Fruit fly (Drosophila melanogaster) whole organism: ENCODE results near the gene CG4281.

ENCODE experiments used
- CG8478 ChIP-seq: fragments of >200 bp; optimal IDR thresholded peaks from 2 replicates; lab custom pipeline; 2018; ENCODE audit warnings: inconsistent platforms
- Dll ChIP-seq: fragments of >200 bp; optimal IDR thresholded peaks from 2 replicates; lab custom pipeline; 2017
- EcR ChIP-seq, 2 experiments: fragments of >200 bp; optimal IDR thresholded peaks; 2 replicates each; lab custom pipeline; 2017; ENCODE audit warnings: missing biosample characterization in 2 of 2, missing genetic modification characterization in 2 of 2, missing genetic modification reagents in 2 of 2
- pan ChIP-seq: fragments of >200 bp; optimal IDR thresholded peaks from 2 replicates; lab custom pipeline; 2017
- psq ChIP-seq: fragments of >200 bp; optimal IDR thresholded peaks from 2 replicates; lab custom pipeline; 2017
- usp ChIP-seq: fragments of >200 bp; optimal IDR thresholded peaks from 2 replicates; lab custom pipeline; 2017; ENCODE audit warnings: missing biosample characterization, missing genetic modification characterization, mixed read lengths

Gene CG4281

dm6 chrX:2065073-2065472, at the start of gene CG4281:
TSS of gene CG4281 (minus strand) at chrX:2065142.
- TF ChIP-seq EcR (GFP tag; optimal IDR thresholded peaks at IDR 0.05; lab: Kevin White, UChicago), result no peak
- TF ChIP-seq CG8478 (lab: Kevin White, UChicago), result no peak
- no peak for TF ChIP-seq psq (lab: Kevin White, UChicago)
- TF ChIP-seq pan (lab: Kevin White, UChicago), result no peak
- no peak for TF ChIP-seq usp
- TF ChIP-seq Dll, result no peak

dm6 chrX:2112660-2113059, 47.7 kb upstream of the CG4281 start:
- TF ChIP-seq CG8478 (lab: Kevin White, UChicago) (no peak), usp (no peak), psq (lab: Kevin White, UChicago) (no peak), EcR (GFP tag; optimal IDR thresholded peaks at IDR 0.05; lab: Kevin White, UChicago) (no peak), Dll (no peak), pan (lab: Kevin White, UChicago) (no peak)

dm6 chrX:2108639-2109038, 43.7 kb upstream of the CG4281 start:
- TF ChIP-seq usp, result no peak
- no peak for TF ChIP-seq pan (lab: Kevin White, UChicago)
- TF ChIP-seq CG8478 (lab: Kevin White, UChicago), result no peak
- TF ChIP-seq EcR (GFP tag; optimal IDR thresholded peaks at IDR 0.05; lab: Kevin White, UChicago), result no peak
- no peak for TF ChIP-seq Dll
- no peak for TF ChIP-seq psq (lab: Kevin White, UChicago)

- TF ChIP-seq EcR (GFP tag; optimal IDR thresholded peaks at IDR 0.05; lab: Kevin White, UChicago), result no peak
- no peak for TF ChIP-seq Dll
- no peak for TF ChIP-seq usp
- TF ChIP-seq psq (lab: Kevin White, UChicago), result no peak
- TF ChIP-seq CG8478 (lab: Kevin White, UChicago), result no peak
- TF ChIP-seq pan (lab: Kevin White, UChicago), result no peak
These were observed 43.0 kb upstream of the CG4281 start for dm6 chrX:2107782-2108409.

- TF ChIP-seq psq (lab: Kevin White, UChicago) (no peak), Dll (no peak), CG8478 (lab: Kevin White, UChicago) (no peak), EcR (GFP tag; optimal IDR thresholded peaks at IDR 0.05; lab: Kevin White, UChicago) (no peak), usp (no peak), pan (lab: Kevin White, UChicago) (no peak)
These were observed 41.4 kb upstream of the CG4281 start for dm6 chrX:2106367-2106766.

dm6 chrX:2104365-2104764, 39.4 kb upstream of the CG4281 start:
- TF ChIP-seq Dll (no peak), pan (lab: Kevin White, UChicago) (no peak), EcR (GFP tag; optimal IDR thresholded peaks at IDR 0.05; lab: Kevin White, UChicago) (no peak), CG8478 (lab: Kevin White, UChicago) (no peak), usp (no peak), psq (lab: Kevin White, UChicago) (no peak)

dm6 chrX:2103859-2104258, 38.9 kb upstream of the CG4281 start:
- no peak for TF ChIP-seq EcR (GFP tag; optimal IDR thresholded peaks at IDR 0.05; lab: Kevin White, UChicago)
- TF ChIP-seq pan (lab: Kevin White, UChicago), result no peak

- TF ChIP-seq CG8478 (lab: Kevin White, UChicago), result no peak
- TF ChIP-seq EcR (GFP tag; optimal IDR thresholded peaks at IDR 0.05; lab: Kevin White, UChicago), result no peak
- TF ChIP-seq Dll, result no peak
- no peak for TF ChIP-seq psq (lab: Kevin White, UChicago)
- no peak for TF ChIP-seq usp
- TF ChIP-seq pan (lab: Kevin White, UChicago), result no peak
These were observed 33.3 kb upstream of the CG4281 start for dm6 chrX:2098267-2098666.

dm6 chrX:2096341-2096740, 31.4 kb upstream of the CG4281 start:
- TF ChIP-seq CG8478 (lab: Kevin White, UChicago), result no peak
- no peak for TF ChIP-seq usp
- no peak for TF ChIP-seq psq (lab: Kevin White, UChicago)
- TF ChIP-seq EcR (GFP tag; optimal IDR thresholded peaks at IDR 0.05; lab: Kevin White, UChicago), result no peak
- no peak for TF ChIP-seq Dll
- no peak for TF ChIP-seq pan (lab: Kevin White, UChicago)

dm6 chrX:2094072-2094761, 29.3 kb upstream of the CG4281 start, which contains the start of gene csw:
TSS of gene csw (plus strand) at chrX:2094234.
- TF ChIP-seq EcR (GFP tag; optimal IDR thresholded peaks at IDR 0.05; lab: Kevin White, UChicago) (no peak), usp (no peak), CG8478 (lab: Kevin White, UChicago) (peak; percentile 15), psq (lab: Kevin White, UChicago) (no peak)

dm6 chrX:2089812-2090211, 24.9 kb upstream of the CG4281 start:
- TF ChIP-seq CG8478 (lab: Kevin White, UChicago) (no peak), EcR (GFP tag; optimal IDR thresholded peaks at IDR 0.05; lab: Kevin White, UChicago) (no peak), usp (no peak), pan (lab: Kevin White, UChicago) (no peak), psq (lab: Kevin White, UChicago) (no peak), Dll (no peak)

dm6 chrX:2088798-2089197, 23.9 kb upstream of the CG4281 start:
- no peak for TF ChIP-seq pan (lab: Kevin White, UChicago)
- TF ChIP-seq Dll, result no peak
- no peak for TF ChIP-seq usp
- no peak for TF ChIP-seq EcR (GFP tag; optimal IDR thresholded peaks at IDR 0.05; lab: Kevin White, UChicago)
- no peak for TF ChIP-seq psq (lab: Kevin White, UChicago)
- TF ChIP-seq CG8478 (lab: Kevin White, UChicago), result no peak
